Worm (Caenorhabditis elegans) whole organism, midembryonic: ENCODE results near the gene znf-207.

Experiments
- T22C8.4 ChIP-seq: fragments of 200-800 bp; sonication (Bioruptor generic); IDR thresholded peaks from 2 replicates; pipeline ENCODE4 v1.3.6; 2022; ENCODE audit warnings: missing genetic modification characterization, missing compliant biosample characterization
- cog-1 ChIP-seq: sonication (generic microtip); optimal IDR thresholded peaks from 2 replicates; lab custom pipeline; 2016; ENCODE audit warnings: missing genetic modification characterization, missing compliant biosample characterization
- flt-1 ChIP-seq: fragments of 200-800 bp; sonication (Bioruptor generic); IDR thresholded peaks from 2 replicates; pipeline ENCODE4 v1.3.6; 2022; ENCODE audit warnings: missing genetic modification characterization, missing compliant biosample characterization
- klf-2 ChIP-seq: fragments of 200-800 bp; sonication (Bioruptor generic); conservative IDR thresholded peaks from 2 replicates; pipeline ENCODE4 v1.3.6; 2022; ENCODE audit warnings: missing genetic modification reagents, missing genetic modification characterization, missing compliant biosample characterization
- med-1 ChIP-seq: sonication (generic microtip); optimal IDR thresholded peaks from 2 replicates; lab custom pipeline; 2017; ENCODE audit warnings: missing genetic modification characterization, mild to moderate bottlenecking, missing compliant biosample characterization, antibody characterized with exemption, missing genetic modification reagents; ENCODE audit not compliant: insufficient read depth
- tab-1 ChIP-seq: fragments of 200-800 bp; sonication (Bioruptor generic); IDR thresholded peaks from 2 replicates; pipeline ENCODE4 v1.3.6; 2022; ENCODE audit warnings: missing genetic modification characterization, missing compliant biosample characterization
- ztf-29 ChIP-seq: fragments of 200-800 bp; sonication (Bioruptor generic); IDR thresholded peaks from 2 replicates; pipeline ENCODE4 v1.3.6; 2022; ENCODE audit warnings: missing genetic modification reagents, missing genetic modification characterization, missing compliant biosample characterization

- TF ChIP-seq tab-1 (GFP tag; lab: Robert Waterston, UW) (no peak), med-1 (GFP tag; lab: Kevin White, UChicago) (no peak), T22C8.4 (no peak), flt-1 (GFP tag; lab: Robert Waterston, UW) (no peak), klf-2 (GFP tag; lab: Robert Waterston, UW) (no peak), cog-1 (tag; lab: Kevin White, UChicago) (no peak), ztf-29 (no peak)
These were observed 9.2 kb downstream of the znf-207 start, which contains the start of gene B0035.18 for ce11 chrIV:11319884-11320362.
